Worm (Caenorhabditis elegans): ENCODE results near the gene srz-47.

DNA sequence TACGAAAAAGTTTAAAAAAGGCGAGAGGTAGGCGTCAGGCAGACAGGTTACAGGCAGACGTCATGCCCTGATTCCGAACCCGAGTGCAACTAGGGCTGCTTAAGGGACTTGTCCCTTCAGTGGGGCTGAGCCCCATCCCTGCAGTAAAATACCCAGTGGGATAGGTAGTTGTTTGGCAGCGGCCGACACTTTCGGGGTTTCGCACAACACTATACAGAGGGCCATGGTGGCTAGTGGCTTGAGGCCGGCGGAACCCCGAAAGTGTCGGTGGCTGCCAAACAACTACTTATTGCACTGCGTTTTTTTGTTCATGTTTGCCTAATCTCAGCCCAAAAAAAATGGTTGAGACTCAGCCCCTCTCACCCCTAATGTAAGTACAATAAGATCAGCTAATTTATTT is 23.5 kb upstream of the srz-47 start:
- no peak for TF ChIP-seq elt-3 (tag; optimal IDR thresholded peaks at IDR 0.05)
- no peak for TF ChIP-seq skn-1 (tag; optimal IDR thresholded peaks at IDR 0.05)
- TF ChIP-seq ama-1 (optimal IDR thresholded peaks at IDR 0.05) = no peak
- no peak for TF ChIP-seq sea-2 (GFP tag; optimal IDR thresholded peaks at IDR 0.05)
- TF ChIP-seq unc-62 (GFP tag; optimal IDR thresholded peaks at IDR 0.05) = no peak
- no peak for TF ChIP-seq nhr-28 (tag; optimal IDR thresholded peaks at IDR 0.05)
- TF ChIP-seq ztf-4 (tag; optimal IDR thresholded peaks at IDR 0.05) = no peak
- TF ChIP-seq nhr-43 (tag; optimal IDR thresholded peaks at IDR 0.05; ENCODE audit: poor library complexity, severe bottlenecking) = no peak
- TF ChIP-seq lin-15B (tag; optimal IDR thresholded peaks at IDR 0.05) = no peak
- no peak for TF ChIP-seq pqm-1 (tag; optimal IDR thresholded peaks at IDR 0.05)
- TF ChIP-seq nhr-76 (tag; optimal IDR thresholded peaks at IDR 0.05) = no peak
- no peak for TF ChIP-seq zag-1 (tag; optimal IDR thresholded peaks at IDR 0.05)
- no peak for TF ChIP-seq unc-39 (tag; optimal IDR thresholded peaks at IDR 0.05)
- TF ChIP-seq ztf-11 (tag; optimal IDR thresholded peaks at IDR 0.05) = no peak
